2 fruit fly cellular contexts compared by ENCODE assay signal in genomic region chrX:3714020-3714419, dm6.
TF ChIP-seq lines count a peak whose summit lies in the region.

No protein-coding gene starts in this region.

TF ChIP-seq in whole organism, embryonic, 481 proteins besides CTCF, POLR2A, EP300 and RAD21 (continued from another document and continues in another):
- TF ChIP-seq HLHmδ (GFP tag; optimal IDR thresholded peaks at IDR 0.05; lab: Kevin White, UChicago) (no peak), CG3726 (GFP tag; IDR thresholded peaks at IDR 0.05; lab: Robert Waterston, UW) (no peak), tll (GFP tag; optimal IDR thresholded peaks at IDR 0.05; lab: Kevin White, UChicago) (no peak), CG17912 (GFP tag; optimal IDR thresholded peaks at IDR 0.05; lab: Kevin White, UChicago) (no peak), CG2875 (GFP tag; optimal IDR thresholded peaks at IDR 0.05; lab: Kevin White, UChicago) (peak; percentile 3), CG31365 (tag; optimal IDR thresholded peaks at IDR 0.05; lab: Kevin White, UChicago) (no peak), CG11456 (GFP tag; IDR thresholded peaks at IDR 0.05; lab: Robert Waterston, UW) (no peak), CG11093 (GFP tag; IDR thresholded peaks at IDR 0.05; lab: Robert Waterston, UW) (no peak), kay (GFP tag; optimal IDR thresholded peaks at IDR 0.05; lab: Kevin White, UChicago) (no peak), zf30C (GFP tag; optimal IDR thresholded peaks at IDR 0.05; lab: Kevin White, UChicago) (no peak), bsh (GFP tag; optimal IDR thresholded peaks at IDR 0.05; lab: Kevin White, UChicago) (peak in 1 of 2 experiments; percentile 46), phol (tag; optimal IDR thresholded peaks at IDR 0.05; lab: Kevin White, UChicago) (peak; percentile 25), ara (GFP tag; IDR thresholded peaks at IDR 0.05; lab: Robert Waterston, UW) (no peak), CG10321 (GFP tag; IDR thresholded peaks at IDR 0.05; lab: Robert Waterston, UW) (no peak), exex (tag; optimal IDR thresholded peaks at IDR 0.05; lab: Kevin White, UChicago) (no peak), dmrt99B (tag; optimal IDR thresholded peaks at IDR 0.05; lab: Kevin White, UChicago) (peak; percentile 75), Optix (GFP tag; IDR thresholded peaks at IDR 0.05; lab: Robert Waterston, UW) (no peak), vvl (GFP tag; IDR thresholded peaks at IDR 0.05; lab: Robert Waterston, UW) (peak; percentile 44; the same call in 1 of the 2 replicates), dan (GFP tag; IDR thresholded peaks at IDR 0.05; lab: Robert Waterston, UW) (no peak), CG9876 (GFP tag; optimal IDR thresholded peaks at IDR 0.05; lab: Kevin White, UChicago) (no peak), pros (GFP tag; optimal IDR thresholded peaks at IDR 0.05; lab: Kevin White, UChicago) (no peak), sd (tag; optimal IDR thresholded peaks at IDR 0.05; lab: Kevin White, UChicago) (peak; percentile 8), B-H1 (GFP tag; IDR thresholded peaks at IDR 0.05; lab: Robert Waterston, UW) (peak; percentile 20; the same call in 1 of the 3 replicates), Fer2 (tag; optimal IDR thresholded peaks at IDR 0.05; lab: Kevin White, UChicago) (no peak), Atf3 (GFP tag; optimal IDR thresholded peaks at IDR 0.05; lab: Kevin White, UChicago) (peak; percentile 31), tup (GFP tag; optimal IDR thresholded peaks at IDR 0.05; lab: Kevin White, UChicago) (no peak), Bteb2 (GFP tag; optimal IDR thresholded peaks at IDR 0.05; lab: Kevin White, UChicago) (peak; percentile 7), CG32532 (GFP tag; IDR thresholded peaks at IDR 0.05; lab: Robert Waterston, UW) (peak; percentile 48; the same call in 1 of the 2 replicates), CG12219 (GFP tag; optimal IDR thresholded peaks at IDR 0.05; lab: Kevin White, UChicago) (peak; percentile 3), CG3281 (GFP tag; optimal IDR thresholded peaks at IDR 0.05; lab: Kevin White, UChicago) (peak; percentile 42), CG15514 (GFP tag; optimal IDR thresholded peaks at IDR 0.05; lab: Kevin White, UChicago) (peak; percentile 14), Elba2 (GFP tag; optimal IDR thresholded peaks at IDR 0.05; lab: Kevin White, UChicago) (no peak), lola (GFP tag; optimal IDR thresholded peaks at IDR 0.05; lab: Kevin White, UChicago) (no peak), insv (GFP tag; optimal IDR thresholded peaks at IDR 0.05; lab: Kevin White, UChicago) (no peak), CG4854 (GFP tag; optimal IDR thresholded peaks at IDR 0.05; lab: Kevin White, UChicago) (no peak), Tbp (GFP tag; optimal IDR thresholded peaks at IDR 0.05; lab: Kevin White, UChicago) (no peak), Hr78 (GFP tag; optimal IDR thresholded peaks at IDR 0.05; lab: Kevin White, UChicago) (no peak), CG12942 (GFP tag; optimal IDR thresholded peaks at IDR 0.05; lab: Kevin White, UChicago) (no peak), CG17359 (tag; optimal IDR thresholded peaks at IDR 0.05; lab: Kevin White, UChicago) (peak; percentile 12), gsb-n (tag; optimal IDR thresholded peaks at IDR 0.05; lab: Kevin White, UChicago) (peak; percentile 13), CG8281 (tag; optimal IDR thresholded peaks at IDR 0.05; lab: Kevin White, UChicago) (no peak), dpn (GFP tag; optimal IDR thresholded peaks at IDR 0.05; lab: Kevin White, UChicago) (peak; percentile 37 to 62), CG12744 (GFP tag; optimal IDR thresholded peaks at IDR 0.05; lab: Kevin White, UChicago) (no peak), pnt (GFP tag; optimal IDR thresholded peaks at IDR 0.05; lab: Kevin White, UChicago) (no peak), Rx (GFP tag; IDR thresholded peaks at IDR 0.05; lab: Robert Waterston, UW) (no peak), Nf-YB (GFP tag; optimal IDR thresholded peaks at IDR 0.05; lab: Kevin White, UChicago) (peak; percentile 16), eyg (GFP tag; optimal IDR thresholded peaks at IDR 0.05; lab: Kevin White, UChicago) (no peak), TFAM (GFP tag; optimal IDR thresholded peaks at IDR 0.05; lab: Kevin White, UChicago) (no peak), CG15601 (tag; optimal IDR thresholded peaks at IDR 0.05; lab: Kevin White, UChicago) (peak; percentile 10), lov (optimal IDR thresholded peaks at IDR 0.05; lab: Kevin White, UChicago) (no peak), lov (GFP tag; IDR thresholded peaks at IDR 0.05; lab: Robert Waterston, UW) (no peak), CG12104 (GFP tag; optimal IDR thresholded peaks at IDR 0.05; lab: Kevin White, UChicago) (no peak), nerfin-2 (GFP tag; IDR thresholded peaks at IDR 0.05; lab: Robert Waterston, UW; ENCODE audit: partially characterized antibody) (no peak), CG15011 (GFP tag; optimal IDR thresholded peaks at IDR 0.05; lab: Kevin White, UChicago) (no peak), wor (GFP tag; IDR thresholded peaks at IDR 0.05; lab: Robert Waterston, UW) (no peak), CG9797 (GFP tag; optimal IDR thresholded peaks at IDR 0.05; lab: Kevin White, UChicago) (no peak), ind (GFP tag; optimal IDR thresholded peaks at IDR 0.05; lab: Kevin White, UChicago) (peak; percentile 38), ewg (GFP tag; optimal IDR thresholded peaks at IDR 0.05; lab: Kevin White, UChicago) (peak; percentile 2), zen (tag; optimal IDR thresholded peaks at IDR 0.05; lab: Kevin White, UChicago) (no peak), cad (GFP tag; optimal IDR thresholded peaks at IDR 0.05; lab: Kevin White, UChicago) (no peak), grn (GFP tag; optimal IDR thresholded peaks at IDR 0.05; lab: Kevin White, UChicago) (no peak), Neu2 (GFP tag; optimal IDR thresholded peaks at IDR 0.05; lab: Kevin White, UChicago; ENCODE audit: borderline replicate concordance) (no peak), cas (GFP tag; IDR thresholded peaks at IDR 0.05; lab: Robert Waterston, UW) (no peak), BEAF-32 (GFP tag; optimal IDR thresholded peaks at IDR 0.05; lab: Kevin White, UChicago) (no peak), CG11085 (GFP tag; IDR thresholded peaks at IDR 0.05; lab: Robert Waterston, UW) (no peak), H2.0 (GFP tag; IDR thresholded peaks at IDR 0.05; lab: Robert Waterston, UW) (peak; percentile 29; the same call in 1 of the 2 replicates), gce (GFP tag; IDR thresholded peaks at IDR 0.05; lab: Robert Waterston, UW) (no peak), Bdp1 (GFP tag; optimal IDR thresholded peaks at IDR 0.05; lab: Kevin White, UChicago) (no peak), CG11247 (GFP tag; IDR thresholded peaks at IDR 0.05; lab: Robert Waterston, UW) (no peak)

TF ChIP-seq in whole organism, prepupa, 60 proteins besides CTCF, POLR2A, EP300 and RAD21 (continued from another document):
- TF ChIP-seq dsx (GFP tag; optimal IDR thresholded peaks at IDR 0.05; lab: Kevin White, UChicago; ENCODE audit: poor library complexity, severe bottlenecking) (no peak), Hr38 (GFP tag; optimal IDR thresholded peaks at IDR 0.05; lab: Kevin White, UChicago) (no peak), CG6792 (GFP tag; optimal IDR thresholded peaks at IDR 0.05; lab: Kevin White, UChicago) (no peak), CG6854 (GFP tag; optimal IDR thresholded peaks at IDR 0.05; lab: Kevin White, UChicago) (no peak), fd59A (GFP tag; optimal IDR thresholded peaks at IDR 0.05; lab: Kevin White, UChicago) (no peak), Eip75B (GFP tag; optimal IDR thresholded peaks at IDR 0.05; lab: Kevin White, UChicago) (no peak), CG34406 (GFP tag; optimal IDR thresholded peaks at IDR 0.05; lab: Kevin White, UChicago) (no peak), CG9139 (GFP tag; optimal IDR thresholded peaks at IDR 0.05; lab: Kevin White, UChicago) (no peak), CG1621 (tag; optimal IDR thresholded peaks at IDR 0.05; lab: Kevin White, UChicago) (no peak), CG10669 (GFP tag; optimal IDR thresholded peaks at IDR 0.05; lab: Kevin White, UChicago) (no peak), pdm3 (GFP tag; optimal IDR thresholded peaks at IDR 0.05; lab: Kevin White, UChicago) (peak; percentile 24), CG15336 (GFP tag; IDR thresholded peaks at IDR 0.05; lab: Robert Waterston, UW) (peak; percentile 75), cyc (GFP tag; optimal IDR thresholded peaks at IDR 0.05; lab: Kevin White, UChicago) (no peak), CG10631 (GFP tag; optimal IDR thresholded peaks at IDR 0.05; lab: Kevin White, UChicago) (no peak), Blimp-1 (GFP tag; optimal IDR thresholded peaks at IDR 0.05; lab: Kevin White, UChicago) (no peak), CG3032 (tag; optimal IDR thresholded peaks at IDR 0.05; lab: Kevin White, UChicago) (no peak), Ets21C (GFP tag; optimal IDR thresholded peaks at IDR 0.05; lab: Kevin White, UChicago) (no peak)
